Fruit fly (Drosophila melanogaster) whole organism, embryonic: Measurements from ENCODE around the gene heix.

ENCODE experiments used
- Awh ChIP-seq: fragments of 200-800 bp; sonication (Bioruptor generic); IDR thresholded peaks from 2 replicates; pipeline ENCODE4, ENCODE4 v1.3.6; 2022; ENCODE audit warnings: missing biosample characterization, missing genetic modification characterization
- CG1024 ChIP-seq: fragments of 200-800 bp; sonication (Bioruptor generic); IDR thresholded peaks from 2 replicates; pipeline ENCODE4 v1.3.6; 2022; ENCODE audit warnings: missing biosample characterization, missing genetic modification characterization
- CG10543 ChIP-seq: fragments of 200-800 bp; sonication (Bioruptor generic); optimal IDR thresholded peaks from 3 replicates; lab custom pipeline; 2017; ENCODE audit warnings: missing biosample characterization, mild to moderate bottlenecking, missing genetic modification characterization, moderate library complexity
- CG11696 ChIP-seq: fragments of 200-800 bp; sonication (Bioruptor generic); IDR thresholded peaks from 2 replicates; pipeline ENCODE4 v1.3.6; 2022; ENCODE audit warnings: missing biosample characterization, missing genetic modification characterization
- CG13424 ChIP-seq: fragments of 200-800 bp; sonication (Bioruptor generic); optimal IDR thresholded peaks from 2 replicates; lab custom pipeline; 2019; ENCODE audit warnings: missing biosample characterization, mild to moderate bottlenecking, missing genetic modification characterization, moderate library complexity
- CG13894 ChIP-seq: fragments of 200-800 bp; sonication (Bioruptor generic); optimal IDR thresholded peaks from 3 replicates; lab custom pipeline; 2018; ENCODE audit warnings: missing biosample characterization, mild to moderate bottlenecking, missing genetic modification characterization, moderate library complexity
- CG14965 ChIP-seq: fragments of 200-800 bp; sonication (Bioruptor generic); optimal IDR thresholded peaks from 2 replicates; lab custom pipeline; 2016; ENCODE audit warnings: missing biosample characterization, missing genetic modification characterization, borderline replicate concordance
- CG15073 ChIP-seq: fragments of 200-800 bp; sonication (Bioruptor generic); optimal IDR thresholded peaks from 2 replicates; lab custom pipeline; 2016; ENCODE audit warnings: missing biosample characterization, missing genetic modification characterization
- CG15269 ChIP-seq: fragments of 200-800 bp; sonication (Bioruptor generic); optimal IDR thresholded peaks from 2 replicates; lab custom pipeline; 2018; ENCODE audit warnings: missing biosample characterization, mild to moderate bottlenecking, missing genetic modification characterization, moderate library complexity
- CG15514 ChIP-seq: fragments of 200-800 bp; sonication (Bioruptor generic); optimal IDR thresholded peaks from 3 replicates; lab custom pipeline; 2017; ENCODE audit warnings: missing biosample characterization, missing genetic modification characterization, mild to moderate bottlenecking, moderate library complexity, missing genetic modification reagents
- CG17186 ChIP-seq: fragments of 200-800 bp; sonication (Bioruptor generic); optimal IDR thresholded peaks from 3 replicates; lab custom pipeline; 2017; ENCODE audit warnings: missing biosample characterization, missing genetic modification reagents, missing genetic modification characterization
- CG17359 ChIP-seq: fragments of 200-800 bp; sonication (Bioruptor generic); optimal IDR thresholded peaks from 3 replicates; lab custom pipeline; 2018; ENCODE audit warnings: missing biosample characterization, mild to moderate bottlenecking, missing genetic modification characterization, moderate library complexity
- CG17568 ChIP-seq: fragments of 200-800 bp; sonication (Bioruptor generic); optimal IDR thresholded peaks from 2 replicates; lab custom pipeline; 2018; ENCODE audit warnings: missing biosample characterization, mild to moderate bottlenecking, missing genetic modification characterization, moderate library complexity
- CG2199 ChIP-seq: fragments of 200-800 bp; sonication (Bioruptor generic); IDR thresholded peaks from 3 replicates; pipeline ENCODE4 v1.3.6; 2022; ENCODE audit warnings: missing biosample characterization, missing genetic modification characterization
- CG3065 ChIP-seq: fragments of 200-800 bp; sonication (Bioruptor generic); optimal IDR thresholded peaks from 2 replicates; lab custom pipeline; 2016; ENCODE audit warnings: missing biosample characterization, missing genetic modification characterization
- CG31388 ChIP-seq: fragments of 200-800 bp; sonication (Bioruptor generic); optimal IDR thresholded peaks from 2 replicates; lab custom pipeline; 2016; ENCODE audit warnings: missing biosample characterization, missing genetic modification characterization
- CG3726 ChIP-seq: fragments of 200-800 bp; sonication (Bioruptor generic); IDR thresholded peaks from 3 replicates; pipeline ENCODE4, ENCODE4 v1.3.6; 2022; ENCODE audit warnings: missing biosample characterization, missing genetic modification characterization
- CG4854 ChIP-seq: fragments of 200-800 bp; sonication (Bioruptor generic); optimal IDR thresholded peaks from 2 replicates; lab custom pipeline; 2016; ENCODE audit warnings: missing biosample characterization, missing genetic modification characterization, inconsistent platforms
- CG6254 ChIP-seq: fragments of 200-800 bp; sonication (Bioruptor generic); optimal IDR thresholded peaks from 3 replicates; lab custom pipeline; 2017; ENCODE audit warnings: mild to moderate bottlenecking, missing biosample characterization, missing genetic modification reagents, missing genetic modification characterization
- CG6654 ChIP-seq: fragments of 200-800 bp; sonication (Bioruptor generic); optimal IDR thresholded peaks from 2 replicates; lab custom pipeline; 2017; ENCODE audit warnings: missing biosample characterization, mild to moderate bottlenecking, missing genetic modification characterization
- CG6683 ChIP-seq: fragments of 200-800 bp; sonication (Bioruptor generic); optimal IDR thresholded peaks from 2 replicates; lab custom pipeline; 2017; ENCODE audit warnings: missing biosample characterization, mild to moderate bottlenecking, missing genetic modification characterization, missing genetic modification reagents
- CG7357 ChIP-seq: fragments of 200-800 bp; sonication (Bioruptor generic); IDR thresholded peaks from 3 replicates; pipeline ENCODE4 v1.3.6; 2022; ENCODE audit warnings: missing biosample characterization, missing genetic modification characterization
- CG7556 ChIP-seq: fragments of 200-800 bp; sonication (Bioruptor generic); optimal IDR thresholded peaks from 2 replicates; lab custom pipeline; 2017; ENCODE audit warnings: missing biosample characterization, mild to moderate bottlenecking, missing genetic modification characterization
- CG9727 ChIP-seq: fragments of 200-800 bp; sonication (Bioruptor generic); optimal IDR thresholded peaks from 3 replicates; lab custom pipeline; 2017; ENCODE audit warnings: missing biosample characterization, mild to moderate bottlenecking, missing genetic modification characterization
- Doc3 ChIP-seq: fragments of 200-800 bp; sonication (Bioruptor generic); IDR thresholded peaks from 3 replicates; pipeline ENCODE4 v1.3.6; 2022; ENCODE audit warnings: missing biosample characterization, missing genetic modification characterization; ENCODE audit not compliant: partially characterized antibody
- E2f1 ChIP-seq: fragments of 200-800 bp; sonication (Bioruptor generic); IDR thresholded peaks from 2 replicates; pipeline ENCODE4 v1.3.6; 2022; ENCODE audit warnings: missing biosample characterization, missing genetic modification characterization
- Fer2 ChIP-seq: fragments of 200-800 bp; sonication (Bioruptor generic); optimal IDR thresholded peaks from 2 replicates; lab custom pipeline; 2018; ENCODE audit warnings: missing biosample characterization, mild to moderate bottlenecking, missing genetic modification characterization, moderate library complexity
- HHEX ChIP-seq: fragments of 200-800 bp; sonication (Bioruptor generic); optimal IDR thresholded peaks from 3 replicates; lab custom pipeline; 2017; ENCODE audit warnings: missing biosample characterization, mild to moderate bottlenecking, missing genetic modification characterization, missing genetic modification reagents
- Hey ChIP-seq: fragments of 200-800 bp; sonication (Bioruptor generic); optimal IDR thresholded peaks from 3 replicates; lab custom pipeline; 2018; ENCODE audit warnings: missing biosample characterization, mild to moderate bottlenecking, missing genetic modification characterization
- Max ChIP-seq: fragments of 200-800 bp; sonication (Bioruptor generic); optimal IDR thresholded peaks from 2 replicates; lab custom pipeline; 2016; ENCODE audit warnings: missing biosample characterization, mild to moderate bottlenecking, missing genetic modification characterization
- NC2α ChIP-seq: fragments of 200-800 bp; sonication (Bioruptor generic); optimal IDR thresholded peaks from 2 replicates; lab custom pipeline; 2016; ENCODE audit warnings: missing biosample characterization, missing genetic modification characterization
- Sry-β ChIP-seq: fragments of 200-800 bp; sonication (Bioruptor generic); optimal IDR thresholded peaks from 2 replicates; lab custom pipeline; 2018; ENCODE audit warnings: missing biosample characterization, mild to moderate bottlenecking, missing genetic modification characterization, moderate library complexity
- Tbp ChIP-seq: fragments of >200 bp; optimal IDR thresholded peaks from 2 replicates; lab custom pipeline; 2018; ENCODE audit warnings: missing biosample characterization, missing genetic modification characterization
- Xbp1 ChIP-seq: fragments of 200-800 bp; sonication (Bioruptor generic); optimal IDR thresholded peaks from 3 replicates; lab custom pipeline; 2016; ENCODE audit warnings: missing biosample characterization, mild to moderate bottlenecking, missing genetic modification characterization
- ash1 ChIP-seq: fragments of 200-800 bp; sonication (Bioruptor generic); optimal IDR thresholded peaks from 2 replicates; lab custom pipeline; 2018; ENCODE audit warnings: missing biosample characterization, mild to moderate bottlenecking, missing genetic modification characterization
- bcd ChIP-seq: fragments of 200-800 bp; sonication (Bioruptor generic); optimal IDR thresholded peaks from 2 replicates; lab custom pipeline; 2017; ENCODE audit warnings: missing biosample characterization, mild to moderate bottlenecking, missing genetic modification characterization
- cg ChIP-seq: fragments of 200-800 bp; sonication (Bioruptor generic); optimal IDR thresholded peaks from 3 replicates; lab custom pipeline; 2019; ENCODE audit warnings: missing biosample characterization, mild to moderate bottlenecking, missing genetic modification characterization, moderate library complexity
- esg ChIP-seq: fragments of 200-800 bp; sonication (Bioruptor generic); conservative IDR thresholded peaks from 2 replicates; pipeline ENCODE4 v1.3.6; 2022; ENCODE audit warnings: missing biosample characterization, missing genetic modification characterization
- fru ChIP-seq: fragments of >200 bp; optimal IDR thresholded peaks from 2 replicates; lab custom pipeline; 2017
- jigr1 ChIP-seq: fragments of 200-800 bp; sonication (Bioruptor generic); IDR thresholded peaks from 3 replicates; pipeline ENCODE4 v1.3.6; 2022; ENCODE audit warnings: missing biosample characterization, missing genetic modification characterization
- luna ChIP-seq: fragments of 200-800 bp; sonication (Bioruptor generic); optimal IDR thresholded peaks from 2 replicates; lab custom pipeline; 2016; ENCODE audit warnings: missing biosample characterization, missing genetic modification characterization
- mirr ChIP-seq: fragments of 200-800 bp; sonication (Bioruptor generic); optimal IDR thresholded peaks from 3 replicates; lab custom pipeline; 2018; ENCODE audit warnings: missing biosample characterization, mild to moderate bottlenecking, missing genetic modification characterization
- nerfin-1 ChIP-seq: fragments of 200-800 bp; sonication (Bioruptor generic); optimal IDR thresholded peaks from 3 replicates; lab custom pipeline; 2019; ENCODE audit warnings: missing biosample characterization, mild to moderate bottlenecking, missing genetic modification characterization, moderate library complexity
- org-1 ChIP-seq: fragments of 200-800 bp; sonication (Bioruptor generic); optimal IDR thresholded peaks from 2 replicates; lab custom pipeline; 2017; ENCODE audit warnings: missing biosample characterization, missing genetic modification characterization
- otp ChIP-seq: fragments of 200-800 bp; sonication (Bioruptor generic); IDR thresholded peaks from 3 replicates; pipeline ENCODE4, ENCODE4 v1.3.6; 2022; ENCODE audit warnings: missing biosample characterization, missing genetic modification characterization
- pho ChIP-seq: fragments of 200-800 bp; sonication (Bioruptor generic); optimal IDR thresholded peaks from 2 replicates; lab custom pipeline; 2016; ENCODE audit warnings: missing biosample characterization, missing genetic modification characterization
- pum ChIP-seq: fragments of 200-800 bp; sonication (Bioruptor generic); optimal IDR thresholded peaks from 2 replicates; lab custom pipeline; 2016; ENCODE audit warnings: missing biosample characterization, missing genetic modification characterization
- ssp ChIP-seq: fragments of 200-800 bp; sonication (Bioruptor generic); IDR thresholded peaks from 2 replicates; pipeline ENCODE4 v1.3.6; 2022; ENCODE audit warnings: missing biosample characterization, missing genetic modification characterization
- tio ChIP-seq: fragments of 200-800 bp; sonication (Bioruptor generic); optimal IDR thresholded peaks from 2 replicates; lab custom pipeline; 2017; ENCODE audit warnings: missing biosample characterization, missing genetic modification characterization, inconsistent platforms

The heix gene

DNA sequence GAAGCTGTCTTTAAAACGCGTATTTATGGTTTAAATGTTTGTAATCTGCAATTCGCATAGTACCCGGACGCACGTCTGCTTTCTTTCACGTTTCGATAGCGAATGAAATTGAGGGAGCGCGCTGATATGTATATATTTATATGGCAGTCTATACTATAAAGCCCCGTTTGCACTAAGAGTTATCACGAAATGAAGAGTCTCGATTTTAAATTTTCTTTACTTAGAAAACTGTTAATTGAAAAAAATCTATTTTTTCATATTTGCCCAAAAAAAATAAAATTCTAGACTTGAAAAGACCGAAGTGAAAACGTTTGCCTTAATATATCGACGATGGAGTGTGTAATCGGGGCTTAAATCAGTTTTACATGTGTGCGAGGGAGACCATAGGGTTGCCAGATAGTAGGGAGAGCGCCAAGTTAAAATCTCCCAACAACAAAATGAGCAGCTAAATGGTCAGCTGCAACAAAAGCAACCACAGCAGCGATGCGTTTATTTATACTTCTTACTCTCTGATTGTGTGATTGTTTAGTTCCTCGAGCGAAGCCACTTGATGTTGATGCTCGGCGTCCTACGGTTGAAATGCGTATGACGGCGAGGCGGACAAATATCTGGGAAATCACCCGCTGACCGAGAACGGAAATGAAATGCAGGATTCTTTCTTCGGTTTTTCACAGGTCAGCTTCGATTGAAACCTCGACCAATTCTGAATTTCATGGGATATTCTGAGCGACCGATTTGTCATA is 26.0 kb upstream of the heix start, which contains the start of gene cact (continued):
- TF ChIP-seq bcd (GFP tag; lab: Kevin White, UChicago) = peak; percentile 92
- peak; percentile 44 for TF ChIP-seq CG14965 (GFP tag; lab: Kevin White, UChicago)
- TF ChIP-seq CG17568 (GFP tag; lab: Kevin White, UChicago) = peak; percentile 86
- TF ChIP-seq CG13424 (tag; lab: Kevin White, UChicago) = peak; percentile 92
- TF ChIP-seq pho (GFP tag; lab: Kevin White, UChicago) = peak; percentile 94
- peak; percentile 91 for TF ChIP-seq tio (GFP tag; lab: Kevin White, UChicago)
- peak; percentile 87 for TF ChIP-seq CG2199 (GFP tag; lab: Robert Waterston, UW)
- peak; percentile 85 for TF ChIP-seq CG4854 (GFP tag; lab: Kevin White, UChicago)
- peak; percentile 94 for TF ChIP-seq CG17359 (tag; lab: Kevin White, UChicago)
- peak; percentile 93 for TF ChIP-seq CG15514 (GFP tag; lab: Kevin White, UChicago)
- peak; percentile 96 for TF ChIP-seq pum (GFP tag; lab: Kevin White, UChicago)
- TF ChIP-seq CG15073 (GFP tag; lab: Kevin White, UChicago) = peak; percentile 63
- TF ChIP-seq luna (GFP tag; lab: Kevin White, UChicago) = peak; percentile 68
- TF ChIP-seq esg = peak; percentile 90
- TF ChIP-seq cg (GFP tag; lab: Kevin White, UChicago) = peak; percentile 84
- peak; percentile 74 for TF ChIP-seq org-1 (GFP tag; lab: Kevin White, UChicago)
- TF ChIP-seq CG11696 (GFP tag; lab: Robert Waterston, UW) = peak; percentile 73
- TF ChIP-seq CG7556 (GFP tag; lab: Kevin White, UChicago) = peak; percentile 91
- TF ChIP-seq CG13894 (tag; lab: Kevin White, UChicago) = peak; percentile 95
- peak; percentile 81 for TF ChIP-seq nerfin-1
- peak; percentile 89 for TF ChIP-seq E2f1 (GFP tag; lab: Robert Waterston, UW)
- TF ChIP-seq Hey (tag; lab: Kevin White, UChicago) = peak; percentile 58
- TF ChIP-seq CG3065 (GFP tag; lab: Kevin White, UChicago) = peak; percentile 83
- TF ChIP-seq otp (GFP tag; lab: Robert Waterston, UW) = peak; percentile 89
- TF ChIP-seq CG31388 (GFP tag; lab: Kevin White, UChicago) = peak; percentile 77
- peak; percentile 78 for TF ChIP-seq CG6654 (GFP tag; lab: Kevin White, UChicago)
- TF ChIP-seq CG1024 (GFP tag; lab: Robert Waterston, UW) = peak; percentile 85
- TF ChIP-seq NC2α (GFP tag; lab: Kevin White, UChicago) = peak; percentile 93
- TF ChIP-seq CG10543 (GFP tag; lab: Kevin White, UChicago) = peak; percentile 92
- TF ChIP-seq CG15269 = peak; percentile 89
- TF ChIP-seq mirr (GFP tag; lab: Kevin White, UChicago) = peak; percentile 43
- TF ChIP-seq Awh (GFP tag; lab: Robert Waterston, UW) = peak; percentile 69
- TF ChIP-seq CG3726 (GFP tag; lab: Robert Waterston, UW) = peak; percentile 82; the same call in 1 of the 3 replicates
- no peak for TF ChIP-seq Tbp (GFP tag; lab: Kevin White, UChicago)
- TF ChIP-seq CG6683 (GFP tag; lab: Kevin White, UChicago) = peak; percentile 79
- TF ChIP-seq Max (GFP tag; lab: Kevin White, UChicago) = peak; percentile 87
- TF ChIP-seq jigr1 (GFP tag; lab: Robert Waterston, UW) = no peak
- TF ChIP-seq CG17186 (GFP tag; lab: Kevin White, UChicago) = peak; percentile 73
- peak; percentile 89 for TF ChIP-seq HHEX (GFP tag; lab: Kevin White, UChicago)
- TF ChIP-seq Fer2 (tag; lab: Kevin White, UChicago) = peak; percentile 76
- TF ChIP-seq ash1 (GFP tag; lab: Kevin White, UChicago) = no peak
- TF ChIP-seq CG6254 (GFP tag; lab: Kevin White, UChicago) = peak; percentile 78
- peak; percentile 96 for TF ChIP-seq Xbp1 (GFP tag; lab: Kevin White, UChicago)
- TF ChIP-seq Doc3 = no peak
- TF ChIP-seq Sry-β (GFP tag; lab: Kevin White, UChicago) = peak; percentile 47
- TF ChIP-seq fru (lab: Kevin White, UChicago) = no peak
- TF ChIP-seq ssp (GFP tag; lab: Robert Waterston, UW) = peak; percentile 94
- TF ChIP-seq CG7357 (GFP tag; lab: Robert Waterston, UW) = peak; percentile 88
- TF ChIP-seq CG9727 (GFP tag; lab: Kevin White, UChicago) = peak; percentile 95
